Fruit fly (Drosophila melanogaster) whole organism, prepupa: Measurements from ENCODE around the gene pit.

Experiments
- Blimp-1 ChIP-seq: fragments of 200-800 bp; sonication (Bioruptor generic); optimal IDR thresholded peaks from 3 replicates; lab custom pipeline; 2017; ENCODE audit warnings: missing biosample characterization, missing genetic modification characterization, mild to moderate bottlenecking, moderate library complexity, missing genetic modification reagents
- CG10669 ChIP-seq: fragments of 200-800 bp; sonication (Bioruptor generic); optimal IDR thresholded peaks from 3 replicates; lab custom pipeline; 2018; ENCODE audit warnings: missing biosample characterization, mild to moderate bottlenecking, missing genetic modification characterization, moderate library complexity
- CG11762 ChIP-seq: fragments of 200-800 bp; sonication (Bioruptor generic); optimal IDR thresholded peaks from 3 replicates; lab custom pipeline; 2016; ENCODE audit warnings: missing biosample characterization, missing genetic modification characterization; ENCODE audit not compliant: insufficient read depth
- CG11902 ChIP-seq: fragments of 200-800 bp; sonication (Bioruptor generic); optimal IDR thresholded peaks from 3 replicates; lab custom pipeline; 2016; ENCODE audit warnings: missing biosample characterization, missing genetic modification characterization
- CG15336 ChIP-seq: fragments of 200-800 bp; sonication (Bioruptor generic); IDR thresholded peaks from 2 replicates; pipeline ENCODE4 v1.3.6; 2022; ENCODE audit warnings: missing biosample characterization, missing genetic modification characterization
- CG1621 ChIP-seq: fragments of 200-800 bp; sonication (Bioruptor generic); optimal IDR thresholded peaks from 3 replicates; lab custom pipeline; 2018; ENCODE audit warnings: missing biosample characterization, mild to moderate bottlenecking, missing genetic modification characterization
- CG16779 ChIP-seq: fragments of 200-800 bp; sonication (Bioruptor generic); optimal IDR thresholded peaks from 3 replicates; lab custom pipeline; 2017; ENCODE audit warnings: missing biosample characterization, mild to moderate bottlenecking, missing genetic modification characterization
- CG3032 ChIP-seq: fragments of 200-800 bp; optimal IDR thresholded peaks from 2 replicates; lab custom pipeline; 2019; ENCODE audit warnings: missing biosample characterization, mild to moderate bottlenecking, missing genetic modification characterization, moderate library complexity
- CG31627 ChIP-seq: fragments of 200-800 bp; sonication (Bioruptor generic); optimal IDR thresholded peaks from 3 replicates; lab custom pipeline; 2016; ENCODE audit warnings: missing biosample characterization, missing genetic modification characterization
- CG32006 ChIP-seq: fragments of 200-800 bp; sonication (Bioruptor generic); optimal IDR thresholded peaks from 3 replicates; lab custom pipeline; 2017; ENCODE audit warnings: missing biosample characterization, mild to moderate bottlenecking, missing genetic modification characterization
- CG34406 ChIP-seq: fragments of 200-800 bp; sonication (Bioruptor generic); optimal IDR thresholded peaks from 3 replicates; lab custom pipeline; 2016; ENCODE audit warnings: missing biosample characterization, missing genetic modification characterization
- CG6163 ChIP-seq: fragments of 200-800 bp; sonication (Bioruptor generic); IDR thresholded peaks from 3 replicates; pipeline ENCODE4 v1.3.6; 2022; ENCODE audit warnings: missing biosample characterization, missing genetic modification characterization
- CG6276 ChIP-seq: fragments of 200-800 bp; sonication (Bioruptor generic); optimal IDR thresholded peaks from 2 replicates; lab custom pipeline; 2017; ENCODE audit warnings: missing biosample characterization, mild to moderate bottlenecking, missing genetic modification characterization
- CG6792 ChIP-seq: fragments of 200-800 bp; sonication (Bioruptor generic); optimal IDR thresholded peaks from 3 replicates; lab custom pipeline; 2016; ENCODE audit warnings: missing biosample characterization, missing genetic modification characterization
- CG6808 ChIP-seq: fragments of 200-800 bp; sonication (Bioruptor generic); optimal IDR thresholded peaks from 3 replicates; lab custom pipeline; 2017; ENCODE audit warnings: missing biosample characterization, missing genetic modification characterization, mild to moderate bottlenecking, moderate library complexity, missing genetic modification reagents
- CG6854 ChIP-seq: fragments of 200-800 bp; sonication (Bioruptor generic); optimal IDR thresholded peaks from 2 replicates; lab custom pipeline; 2017; ENCODE audit warnings: missing biosample characterization, mild to moderate bottlenecking, missing genetic modification characterization
- CG8119 ChIP-seq: fragments of 200-800 bp; sonication (Bioruptor generic); IDR thresholded peaks from 3 replicates; pipeline ENCODE4 v1.3.6; 2022; ENCODE audit warnings: missing biosample characterization, missing genetic modification characterization
- CG8632 ChIP-seq: fragments of 200-800 bp; sonication (Bioruptor generic); optimal IDR thresholded peaks from 3 replicates; lab custom pipeline; 2016; ENCODE audit warnings: missing biosample characterization, missing genetic modification characterization
- CG9139 ChIP-seq: fragments of 200-800 bp; sonication (Bioruptor generic); optimal IDR thresholded peaks from 3 replicates; lab custom pipeline; 2017; ENCODE audit warnings: missing biosample characterization, mild to moderate bottlenecking, missing genetic modification characterization
- Eip78C ChIP-seq: fragments of 200-800 bp; sonication (Bioruptor generic); peaks from one replicate; lab custom pipeline; 2016; ENCODE audit warnings: missing biosample characterization, missing genetic modification characterization
- Eip93F ChIP-seq: fragments of 200-800 bp; sonication (Bioruptor generic); optimal IDR thresholded peaks from 2 replicates; lab custom pipeline; 2016; ENCODE audit warnings: missing biosample characterization, mild to moderate bottlenecking, missing genetic modification characterization
- Ets96B ChIP-seq: fragments of 200-800 bp; optimal IDR thresholded peaks from 2 replicates; lab custom pipeline; 2019; ENCODE audit warnings: missing biosample characterization, mild to moderate bottlenecking, missing genetic modification characterization, moderate library complexity
- Gug ChIP-seq: fragments of 200-800 bp; sonication (Bioruptor generic); IDR thresholded peaks from 2 replicates; pipeline ENCODE4 v1.3.6; 2022; ENCODE audit warnings: missing biosample characterization, missing genetic modification characterization
- Hr38 ChIP-seq: sonication (Bioruptor generic); optimal IDR thresholded peaks from 2 replicates; lab custom pipeline; 2016; ENCODE audit warnings: missing biosample characterization, missing genetic modification characterization
- Hr39 ChIP-seq: fragments of 200-800 bp; sonication (Bioruptor generic); optimal IDR thresholded peaks from 2 replicates; lab custom pipeline; 2016; ENCODE audit warnings: missing biosample characterization, missing genetic modification characterization
- Lpt ChIP-seq: fragments of 200-800 bp; sonication (Bioruptor generic); optimal IDR thresholded peaks from 3 replicates; lab custom pipeline; 2016; ENCODE audit warnings: missing biosample characterization, missing genetic modification characterization
- Met ChIP-seq: fragments of 200-800 bp; sonication (Bioruptor generic); optimal IDR thresholded peaks from 3 replicates; lab custom pipeline; 2016; ENCODE audit warnings: missing biosample characterization, missing genetic modification characterization
- Sox102F ChIP-seq: fragments of 200-800 bp; sonication (Bioruptor generic); optimal IDR thresholded peaks from 2 replicates; lab custom pipeline; 2016; ENCODE audit warnings: missing biosample characterization, mild to moderate bottlenecking, missing genetic modification characterization
- Sox14 ChIP-seq: fragments of 200-800 bp; sonication (Bioruptor generic); optimal IDR thresholded peaks from 3 replicates; lab custom pipeline; 2016; ENCODE audit warnings: missing biosample characterization, missing genetic modification characterization
- Sox15 ChIP-seq: fragments of 200-800 bp; sonication (Bioruptor generic); optimal IDR thresholded peaks from 3 replicates; lab custom pipeline; 2016; ENCODE audit warnings: missing biosample characterization, missing genetic modification characterization
- achi ChIP-seq: fragments of 200-800 bp; sonication (Bioruptor generic); optimal IDR thresholded peaks from 3 replicates; lab custom pipeline; 2016; ENCODE audit warnings: missing biosample characterization, missing genetic modification characterization
- acj6 ChIP-seq: fragments of 200-800 bp; sonication (Bioruptor generic); optimal IDR thresholded peaks from 3 replicates; lab custom pipeline; 2016; ENCODE audit warnings: missing biosample characterization, missing genetic modification characterization
- dac ChIP-seq: fragments of 200-800 bp; sonication (Bioruptor generic); optimal IDR thresholded peaks from 2 replicates; lab custom pipeline; 2017; ENCODE audit warnings: missing biosample characterization, mild to moderate bottlenecking, missing genetic modification characterization
- eg ChIP-seq: fragments of 200-800 bp; sonication (Bioruptor generic); IDR thresholded peaks from 3 replicates; pipeline ENCODE4 v1.3.6; 2022; ENCODE audit warnings: missing biosample characterization, missing genetic modification characterization
- esn ChIP-seq: fragments of 200-800 bp; sonication (Bioruptor generic); optimal IDR thresholded peaks from 2 replicates; lab custom pipeline; 2016; ENCODE audit warnings: missing biosample characterization, mild to moderate bottlenecking, missing genetic modification characterization, moderate library complexity
- fd85E ChIP-seq: fragments of 200-800 bp; sonication (Bioruptor generic); optimal IDR thresholded peaks from 3 replicates; lab custom pipeline; 2016; ENCODE audit warnings: missing biosample characterization, missing genetic modification characterization
- fkh ChIP-seq: fragments of 200-800 bp; sonication (Bioruptor generic); optimal IDR thresholded peaks from 3 replicates; lab custom pipeline; 2017; ENCODE audit warnings: missing biosample characterization, mild to moderate bottlenecking, missing genetic modification characterization, moderate library complexity
- lz ChIP-seq: fragments of 200-800 bp; sonication (Bioruptor generic); optimal IDR thresholded peaks from 3 replicates; lab custom pipeline; 2016; ENCODE audit warnings: missing biosample characterization, missing genetic modification characterization
- net ChIP-seq: fragments of 200-800 bp; sonication (Bioruptor generic); optimal IDR thresholded peaks from 3 replicates; lab custom pipeline; 2016; ENCODE audit warnings: missing biosample characterization, missing genetic modification characterization
- pdm3 ChIP-seq: fragments of 200-800 bp; sonication (Bioruptor generic); optimal IDR thresholded peaks from 3 replicates; lab custom pipeline; 2016; ENCODE audit warnings: missing biosample characterization, missing genetic modification characterization
- salr ChIP-seq, 2 experiments: fragments of 200-800 bp; sonication (Bioruptor generic); optimal IDR thresholded peaks; 3 replicates each; lab custom pipeline; 2016 to 2018; ENCODE audit warnings: missing biosample characterization in 2 of 2, missing genetic modification characterization in 2 of 2, mild to moderate bottlenecking in 1 of 2
- spab ChIP-seq: fragments of 200-800 bp; sonication (Bioruptor generic); optimal IDR thresholded peaks from 2 replicates; lab custom pipeline; 2017; ENCODE audit warnings: missing biosample characterization, mild to moderate bottlenecking, missing genetic modification characterization, missing genetic modification reagents
- ss ChIP-seq, 2 experiments: fragments of 200-800 bp; sonication (Bioruptor generic); optimal IDR thresholded peaks; 2 replicates in 1 of 2; 3 replicates in 1 of 2; lab custom pipeline; 2017 to 2018; ENCODE audit warnings: mild to moderate bottlenecking in 2 of 2, missing biosample characterization in 2 of 2, missing genetic modification characterization in 2 of 2, moderate library complexity in 1 of 2
- svp ChIP-seq: fragments of 200-800 bp; sonication (Bioruptor generic); peaks from one replicate; lab custom pipeline; 2016; ENCODE audit warnings: missing biosample characterization, missing genetic modification characterization
- topi ChIP-seq: fragments of 200-800 bp; sonication (Bioruptor generic); optimal IDR thresholded peaks from 3 replicates; lab custom pipeline; 2016; ENCODE audit warnings: missing biosample characterization, missing genetic modification characterization
- vri ChIP-seq: fragments of 200-800 bp; sonication (Bioruptor generic); optimal IDR thresholded peaks from 3 replicates; lab custom pipeline; 2016; ENCODE audit warnings: missing biosample characterization, mild to moderate bottlenecking, missing genetic modification characterization

Gene pit

dm6 chr3R:22043748-22044402 lies 9.8 kb downstream of the pit start (continued):
- TF ChIP-seq CG11762 (GFP tag; lab: Kevin White, UChicago) (no peak), net (GFP tag; lab: Kevin White, UChicago) (no peak), fd85E (GFP tag; lab: Kevin White, UChicago) (no peak), esn (GFP tag; lab: Kevin White, UChicago) (peak; percentile 31), Gug (GFP tag; lab: Robert Waterston, UW) (no peak), CG10669 (no peak), CG6854 (GFP tag; lab: Kevin White, UChicago) (no peak), Lpt (GFP tag; lab: Kevin White, UChicago) (peak; percentile 29), Hr38 (no peak), Sox14 (GFP tag; lab: Kevin White, UChicago) (peak; percentile 62), acj6 (GFP tag; lab: Kevin White, UChicago) (peak; percentile 0), Ets96B (tag; lab: Kevin White, UChicago) (no peak), Sox102F (GFP tag; lab: Kevin White, UChicago) (peak; percentile 62), CG15336 (GFP tag; lab: Robert Waterston, UW) (no peak), Blimp-1 (GFP tag; lab: Kevin White, UChicago) (no peak), dac (GFP tag; lab: Kevin White, UChicago) (no peak), CG6163 (GFP tag; lab: Robert Waterston, UW) (peak; percentile 63), Eip78C (GFP tag; lab: Kevin White, UChicago) (peak; percentile 76), fkh (GFP tag; lab: Kevin White, UChicago) (peak; percentile 14), CG32006 (GFP tag; lab: Kevin White, UChicago) (no peak), CG8632 (GFP tag; lab: Kevin White, UChicago) (no peak), pdm3 (GFP tag; lab: Kevin White, UChicago) (peak; percentile 9), CG6276 (no peak), Sox15 (GFP tag; lab: Kevin White, UChicago) (no peak), CG6808 (no peak), CG34406 (GFP tag; lab: Kevin White, UChicago) (no peak), vri (peak; percentile 39), CG6792 (GFP tag; lab: Kevin White, UChicago) (no peak), CG9139 (GFP tag; lab: Kevin White, UChicago) (no peak), CG16779 (tag; lab: Kevin White, UChicago) (no peak), CG11902 (GFP tag; lab: Kevin White, UChicago) (no peak), svp (GFP tag; lab: Kevin White, UChicago) (peak; percentile 66), ss (GFP tag; optimal IDR thresholded peaks at IDR 0.05; lab: Kevin White, UChicago) (peak; percentile 32 to 43)

- TF ChIP-seq CG15336 (GFP tag; lab: Robert Waterston, UW) (no peak), CG6808 (no peak), CG3032 (no peak)
These were observed 10.4 kb downstream of the pit start for dm6 chr3R:22044443-22044970.

dm6 chr3R:22046231-22046630 lies 12.1 kb downstream of the pit start:
- peak; percentile 13 for TF ChIP-seq lz (GFP tag; lab: Kevin White, UChicago)
- no peak for TF ChIP-seq Eip93F (GFP tag; lab: Kevin White, UChicago)
- peak; percentile 15 for TF ChIP-seq Hr39
- TF ChIP-seq achi (GFP tag; lab: Kevin White, UChicago) = peak; percentile 2
- TF ChIP-seq CG1621 (tag; lab: Kevin White, UChicago) = no peak
- no peak for TF ChIP-seq net (GFP tag; lab: Kevin White, UChicago)
- peak; percentile 40; the same call in 1 of the 3 replicates for TF ChIP-seq eg (GFP tag; lab: Robert Waterston, UW)
- peak; percentile 54 for TF ChIP-seq svp (GFP tag; lab: Kevin White, UChicago)
- peak; percentile 19 for TF ChIP-seq CG31627 (GFP tag; lab: Kevin White, UChicago)
- TF ChIP-seq ss (GFP tag; optimal IDR thresholded peaks at IDR 0.05; lab: Kevin White, UChicago) = no peak
- peak; percentile 22 for TF ChIP-seq topi
- peak; percentile 55 for TF ChIP-seq CG15336 (GFP tag; lab: Robert Waterston, UW)
- TF ChIP-seq Met (GFP tag; lab: Kevin White, UChicago) = peak; percentile 10
- TF ChIP-seq Eip78C (GFP tag; lab: Kevin White, UChicago) = peak; percentile 64
- no peak for TF ChIP-seq CG11762 (GFP tag; lab: Kevin White, UChicago)
- TF ChIP-seq CG8119 (GFP tag; lab: Robert Waterston, UW) = peak; percentile 30; the same call in 1 of the 3 replicates
- TF ChIP-seq esn (GFP tag; lab: Kevin White, UChicago) = peak; percentile 13
- TF ChIP-seq spab (GFP tag; lab: Kevin White, UChicago) = no peak
- TF ChIP-seq salr (GFP tag; optimal IDR thresholded peaks at IDR 0.05; lab: Kevin White, UChicago) = no peak
- TF ChIP-seq acj6 (GFP tag; lab: Kevin White, UChicago) = peak; percentile 12
